Worm (Caenorhabditis elegans): ENCODE results near the gene algn-11.

algn-11 gene

DNA sequence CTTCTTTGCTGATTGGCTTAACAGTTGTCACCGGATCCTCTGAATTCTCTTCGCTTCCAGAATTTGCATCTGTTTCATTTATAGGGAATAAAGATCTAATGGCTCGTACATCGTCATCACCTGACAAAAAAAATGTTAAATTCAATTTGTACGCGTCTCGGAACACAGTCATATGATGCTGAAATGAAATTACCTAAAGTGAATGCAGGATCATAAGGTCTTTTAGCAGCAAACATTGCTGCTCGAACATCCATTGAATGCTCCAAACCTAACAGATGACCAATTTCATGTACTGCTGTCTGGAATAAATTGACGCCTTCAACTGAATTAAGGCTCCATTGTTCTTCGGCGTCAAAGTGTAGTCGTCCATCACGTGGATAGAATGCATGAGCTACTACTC is 44.0 kb downstream of the algn-11 start:
- TF ChIP-seq ceh-6 (GFP tag; optimal IDR thresholded peaks at IDR 0.05) = no peak
- no peak for TF ChIP-seq T23F11.4 (GFP tag; optimal IDR thresholded peaks at IDR 0.05)
- no peak for TF ChIP-seq hlh-6 (tag; optimal IDR thresholded peaks at IDR 0.05)
- no peak for TF ChIP-seq unc-55 (GFP tag; optimal IDR thresholded peaks at IDR 0.05)
- no peak for TF ChIP-seq mec-3 (tag; optimal IDR thresholded peaks at IDR 0.05; ENCODE audit: borderline replicate concordance)
- TF ChIP-seq pha-4 (tag; optimal IDR thresholded peaks at IDR 0.05) = no peak
- TF ChIP-seq sox-2 (GFP tag; IDR thresholded peaks at IDR 0.05) = no peak
- no peak for TF ChIP-seq ref-2 (tag; optimal IDR thresholded peaks at IDR 0.05)
- TF ChIP-seq ceh-34 (tag; optimal IDR thresholded peaks at IDR 0.05) = no peak

- TF ChIP-seq nhr-11 (tag; optimal IDR thresholded peaks at IDR 0.05) = no peak
- TF ChIP-seq hlh-8 (tag; optimal IDR thresholded peaks at IDR 0.05) = no peak
- no peak for TF ChIP-seq nfya-1 (tag; optimal IDR thresholded peaks at IDR 0.05)
- TF ChIP-seq F13H6.1 (tag; optimal IDR thresholded peaks at IDR 0.05) = no peak
- no peak for TF ChIP-seq madf-2 (tag; optimal IDR thresholded peaks at IDR 0.05)
Observed at ce11 chrIII:7242988-7243387, 47.4 kb downstream of the algn-11 start, which contains the start of gene osm-10. TSS of gene osm-10 (plus strand) at chrIII:7243280.

DNA sequence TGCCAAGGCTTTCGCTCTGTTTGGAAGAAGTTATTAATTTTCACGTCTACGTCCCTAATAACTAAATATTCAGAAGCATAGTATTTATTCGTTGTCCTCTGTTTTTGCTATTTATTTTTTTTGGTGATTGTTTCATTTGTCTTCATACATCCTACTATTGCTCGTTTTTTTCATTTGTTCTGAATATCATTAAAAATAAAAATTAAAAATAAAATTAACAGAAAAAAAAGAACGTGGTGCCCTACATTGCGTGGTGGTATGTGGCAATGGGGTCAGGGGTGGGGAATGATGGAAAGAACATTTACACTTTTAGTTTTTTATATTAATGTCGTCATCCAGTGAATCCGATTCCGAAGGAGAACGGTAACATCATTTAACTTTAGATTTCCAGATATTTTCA is 49.3 kb downstream of the algn-11 start, which contains the start of gene ztf-31:
TSS of gene ztf-31 (plus strand) at position 301 of the 400 bp plus-strand sequence.
- TF ChIP-seq ama-1 (optimal IDR thresholded peaks at IDR 0.05) = no peak
- no peak for TF ChIP-seq eyg-1 (tag; optimal IDR thresholded peaks at IDR 0.05)
- no peak for TF ChIP-seq ttx-3 (tag; optimal IDR thresholded peaks at IDR 0.05)
- TF ChIP-seq zip-5 (tag; optimal IDR thresholded peaks at IDR 0.05) = no peak
- TF ChIP-seq che-1 (tag; optimal IDR thresholded peaks at IDR 0.05) = no peak
- TF ChIP-seq ceh-31 (tag; optimal IDR thresholded peaks at IDR 0.05) = no peak
- TF ChIP-seq ceh-2 (tag; optimal IDR thresholded peaks at IDR 0.05) = no peak
- TF ChIP-seq ceh-45 (GFP tag; IDR thresholded peaks at IDR 0.05) = no peak
- TF ChIP-seq lin-11 (tag; optimal IDR thresholded peaks at IDR 0.05) = no peak
- TF ChIP-seq fax-1 (tag; optimal IDR thresholded peaks at IDR 0.05) = no peak
- no peak for TF ChIP-seq ref-2 (tag; optimal IDR thresholded peaks at IDR 0.05)
- no peak for TF ChIP-seq ceh-34 (tag; optimal IDR thresholded peaks at IDR 0.05)
- no peak for TF ChIP-seq syd-9 (tag; optimal IDR thresholded peaks at IDR 0.05)
- TF ChIP-seq hlh-6 (tag; optimal IDR thresholded peaks at IDR 0.05) = no peak
- no peak for TF ChIP-seq elt-2 (tag; optimal IDR thresholded peaks at IDR 0.05)
- no peak for TF ChIP-seq ceh-48 (tag; optimal IDR thresholded peaks at IDR 0.05)

- no peak for TF ChIP-seq ceh-31 (tag; optimal IDR thresholded peaks at IDR 0.05)
- no peak for TF ChIP-seq ceh-34 (tag; optimal IDR thresholded peaks at IDR 0.05)
- TF ChIP-seq hlh-13 (GFP tag; optimal IDR thresholded peaks at IDR 0.05) = no peak
- TF ChIP-seq ztf-16 (tag; optimal IDR thresholded peaks at IDR 0.05) = no peak
- no peak for TF ChIP-seq unc-3 (GFP tag; conservative IDR thresholded peaks at IDR 0.05)
- TF ChIP-seq unc-3 (tag; optimal IDR thresholded peaks at IDR 0.05) = no peak
- TF ChIP-seq ceh-18 (tag; optimal IDR thresholded peaks at IDR 0.05) = no peak
- TF ChIP-seq lin-11 (tag; optimal IDR thresholded peaks at IDR 0.05) = no peak
- no peak for TF ChIP-seq ceh-19 (GFP tag; optimal IDR thresholded peaks at IDR 0.05)
- TF ChIP-seq tbx-7 (tag; optimal IDR thresholded peaks at IDR 0.05) = no peak
- no peak for TF ChIP-seq zip-5 (tag; optimal IDR thresholded peaks at IDR 0.05)
- TF ChIP-seq eyg-1 (tag; optimal IDR thresholded peaks at IDR 0.05) = no peak
- TF ChIP-seq dmd-4 (tag; optimal IDR thresholded peaks at IDR 0.05; ENCODE audit: borderline replicate concordance) = no peak
Observed at ce11 chrIII:7239416-7239815, 50.9 kb downstream of the algn-11 start.

- TF ChIP-seq fkh-6 (tag; optimal IDR thresholded peaks at IDR 0.05) = no peak
- TF ChIP-seq ceh-22 (tag; optimal IDR thresholded peaks at IDR 0.05) = no peak
- TF ChIP-seq Y22D7AL.16 (tag; optimal IDR thresholded peaks at IDR 0.05) = no peak
Observed at ce11 chrIII:7238727-7239126, 51.6 kb downstream of the algn-11 start, which contains the start of gene pars-1. TSS of gene pars-1 (plus strand) at chrIII:7239027.
